Worm (Caenorhabditis elegans): ENCODE measurements around the gene T14B4.1.

DNA sequence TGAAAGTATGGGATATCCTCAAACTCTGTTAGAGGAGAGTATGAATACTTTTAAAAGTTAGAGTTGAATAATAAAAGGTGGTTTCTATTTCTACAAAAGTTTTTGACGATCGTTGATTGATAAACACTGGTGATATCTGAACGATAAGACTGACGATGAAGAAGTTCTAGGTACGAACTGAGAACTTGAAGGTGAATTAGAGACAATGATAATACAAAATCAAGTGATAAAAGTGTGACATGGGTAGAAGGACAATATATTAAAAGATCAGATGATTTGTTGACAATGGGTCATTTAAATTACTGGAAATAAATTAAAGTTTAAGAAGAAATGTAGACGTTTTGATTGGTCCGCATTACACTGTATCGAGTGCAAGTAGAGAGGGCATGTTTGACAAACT is 41.3 kb upstream of the T14B4.1 start, which contains the start of gene C18H9.5:
- TF ChIP-seq nhr-76 (tag; optimal IDR thresholded peaks at IDR 0.05) = no peak
- no peak for TF ChIP-seq nhr-67 (tag; optimal IDR thresholded peaks at IDR 0.05)
- TF ChIP-seq nfya-1 (tag; optimal IDR thresholded peaks at IDR 0.05; ENCODE audit: insufficient read depth) = no peak
- TF ChIP-seq elt-3 (tag; optimal IDR thresholded peaks at IDR 0.05) = no peak
- TF ChIP-seq lin-39 (tag; optimal IDR thresholded peaks at IDR 0.05) = no peak
- no peak for TF ChIP-seq snpc-4 (tag; optimal IDR thresholded peaks at IDR 0.05)

Data from whole organism, L3 larva.